Worm (Caenorhabditis elegans): Measurements from ENCODE around the gene C32B5.7.
"Not testable (repeated sequence)": the region's sequence is repeated elsewhere in the genome, so short reads cannot be mapped to it uniquely, and the experiment has no call there.

C32B5.7 gene

DNA sequence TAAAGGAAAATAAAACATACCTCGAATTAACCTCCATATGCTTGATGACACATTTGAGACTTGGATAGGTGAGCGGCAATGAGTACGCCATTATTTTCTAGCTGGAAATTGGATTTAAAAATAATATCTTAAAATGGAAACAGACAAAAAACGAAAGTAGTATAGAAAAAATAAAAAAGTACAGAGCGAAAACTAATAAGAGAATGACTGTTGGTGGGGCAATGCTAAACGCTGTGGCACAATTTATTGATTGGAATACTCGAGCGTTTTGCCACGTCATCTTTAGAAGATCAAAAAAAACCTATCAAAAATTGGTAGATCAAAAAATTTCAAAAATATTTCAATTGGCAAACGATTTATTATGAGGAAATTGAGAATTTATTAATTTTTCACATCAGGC lies 12.2 kb upstream of the C32B5.7 start, which contains the start of gene fbxc-32:
Gene fbxc-32 (minus strand): TSS at position 101 of the 400 bp plus-strand sequence.
- TF ChIP-seq zfp-2 (tag; optimal IDR thresholded peaks at IDR 0.05): no peak
- TF ChIP-seq nhr-28 (tag; optimal IDR thresholded peaks at IDR 0.05): no peak
- no peak for TF ChIP-seq set-16 (GFP tag; IDR thresholded peaks at IDR 0.05)
- no peak for TF ChIP-seq nhr-41 (GFP tag; IDR thresholded peaks at IDR 0.05)
- TF ChIP-seq snpc-4 (tag; optimal IDR thresholded peaks at IDR 0.05): no peak
- no peak for TF ChIP-seq ces-1 (GFP tag; optimal IDR thresholded peaks at IDR 0.05)
- TF ChIP-seq ceh-62 (tag; optimal IDR thresholded peaks at IDR 0.05): no peak

ce11 chrII:950374-950773 lies 10.0 kb upstream of the C32B5.7 start:
- TF ChIP-seq pqm-1 (tag; optimal IDR thresholded peaks at IDR 0.05) (no peak), mdl-1 (tag; optimal IDR thresholded peaks at IDR 0.05) (no peak), ctbp-1 (GFP tag; IDR thresholded peaks at IDR 0.05) (no peak), F37D6.2 (tag; optimal IDR thresholded peaks at IDR 0.05) (no peak), ces-1 (GFP tag; optimal IDR thresholded peaks at IDR 0.05) (no peak), pha-4 (GFP tag; IDR thresholded peaks at IDR 0.05) (no peak), pha-4 (tag; optimal IDR thresholded peaks at IDR 0.05) (no peak), F49E8.2 (tag; optimal IDR thresholded peaks at IDR 0.05; ENCODE audit: borderline replicate concordance) (no peak), nhr-25 (tag; optimal IDR thresholded peaks at IDR 0.05; ENCODE audit: borderline replicate concordance, insufficient read depth) (no peak), ztf-11 (tag; optimal IDR thresholded peaks at IDR 0.05) (no peak)

DNA sequence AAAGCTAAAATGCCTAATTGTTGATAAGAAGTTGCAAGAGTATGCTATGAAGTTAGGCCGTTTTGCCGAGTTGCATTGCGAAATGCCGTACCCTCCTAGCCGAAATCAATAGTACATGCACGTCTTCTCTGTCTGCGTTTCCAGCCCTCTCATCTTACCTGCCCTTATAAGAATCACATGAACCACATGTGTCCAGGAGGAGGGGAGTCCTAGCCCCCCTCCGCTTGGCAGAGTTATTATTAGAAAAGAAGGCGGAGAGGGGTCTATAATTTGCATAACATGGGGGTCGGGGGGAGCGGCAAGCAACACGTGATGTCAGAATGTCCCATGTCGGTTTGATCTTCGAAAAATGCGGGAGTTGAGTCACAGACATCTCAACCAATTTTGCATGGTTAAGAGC lies 7.3 kb upstream of the C32B5.7 start:
- TF ChIP-seq fkh-10 (GFP tag; optimal IDR thresholded peaks at IDR 0.05) (no peak), nhr-11 (tag; optimal IDR thresholded peaks at IDR 0.05) (no peak), lir-3 (tag; optimal IDR thresholded peaks at IDR 0.05) (no peak), T26A8.4 (GFP tag; IDR thresholded peaks at IDR 0.05) (no peak), ztf-11 (tag; optimal IDR thresholded peaks at IDR 0.05) (no peak), spr-3 (GFP tag; optimal IDR thresholded peaks at IDR 0.05) (no peak), Y48G9A.11 (GFP tag; IDR thresholded peaks at IDR 0.05) (no peak), saeg-2 (GFP tag; IDR thresholded peaks at IDR 0.05) (no peak)

DNA sequence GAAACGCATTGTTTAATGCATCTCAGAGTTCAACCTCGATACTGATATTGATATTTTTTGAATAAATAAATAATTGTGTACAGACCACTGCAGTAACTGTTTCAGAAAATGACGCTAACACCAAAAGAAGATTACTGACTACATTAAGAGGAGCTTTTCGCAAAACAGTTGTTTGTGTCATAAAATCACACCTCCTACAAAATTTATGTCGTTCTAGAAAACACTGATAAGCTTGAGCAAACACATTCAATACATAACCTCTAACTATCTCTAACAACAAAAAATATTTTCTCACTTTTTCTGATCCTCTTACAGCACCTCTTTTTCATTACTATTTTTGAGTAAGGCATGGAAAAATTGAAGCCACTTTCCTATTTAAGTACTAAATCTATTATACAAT lies 5.7 kb upstream of the C32B5.7 start, which contains the start of gene fbxc-7:
Gene fbxc-7 (plus strand): TSS at position 301 of the 400 bp plus-strand sequence.
- TF ChIP-seq nhr-28 (tag; optimal IDR thresholded peaks at IDR 0.05): peak; percentile 29

DNA sequence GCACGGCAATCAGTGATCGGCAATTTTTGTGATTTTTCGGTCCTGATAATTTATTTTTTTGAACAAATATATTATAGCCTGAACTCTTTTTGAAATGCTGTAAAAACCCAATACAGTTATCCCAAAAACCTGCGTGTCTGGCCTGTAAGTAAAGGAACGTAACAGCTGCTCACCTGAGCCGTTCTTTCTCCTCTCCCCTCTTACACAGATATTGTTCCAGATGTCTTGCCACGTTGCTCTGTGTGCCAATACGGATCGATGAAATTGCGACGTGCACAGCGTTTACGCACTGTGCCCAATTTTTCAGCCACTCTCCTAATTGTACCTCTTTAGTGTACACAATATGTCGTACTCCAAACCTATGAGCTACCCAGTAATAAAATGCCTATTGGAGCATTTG lies 1.7 kb upstream of the C32B5.7 start, which contains the start of gene sdz-4:
Gene sdz-4 (plus strand): TSS at position 301 of the 400 bp plus-strand sequence.
- TF ChIP-seq aha-1 (tag) (peak; percentile 74), daf-16 (GFP tag; optimal IDR thresholded peaks at IDR 0.05) (no peak), daf-16 (tag; optimal IDR thresholded peaks at IDR 0.05) (no peak)

DNA sequence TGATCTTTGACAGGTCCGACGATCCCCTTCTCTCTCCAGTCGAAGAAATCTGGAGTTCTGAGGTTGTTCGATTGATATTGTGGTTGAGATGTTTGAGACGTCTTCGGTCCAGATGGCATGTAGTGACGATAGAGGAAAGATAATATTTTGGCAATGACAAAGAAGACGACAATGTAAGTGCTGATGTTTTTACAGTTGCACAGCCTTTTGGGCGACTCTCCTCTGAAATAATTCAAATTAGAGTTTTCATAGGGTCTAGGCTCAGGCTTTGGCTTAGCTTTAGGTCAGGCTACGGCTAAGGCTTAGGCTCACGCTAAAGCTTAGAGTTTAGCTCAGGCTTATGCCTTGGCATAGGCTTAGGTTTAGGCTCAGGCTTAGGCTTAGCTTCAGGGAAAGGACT lies 1.6 kb downstream of the C32B5.7 start, which contains the start of gene C32B5.13:
Gene C32B5.13 (minus strand): TSS at position 101 of the 400 bp plus-strand sequence.
- TF ChIP-seq unc-62 (GFP tag; optimal IDR thresholded peaks at IDR 0.05 in 1 of 2) (peak in 1 of 2 experiments; percentile 16), unc-62 (tag; optimal IDR thresholded peaks at IDR 0.05) (no peak), snpc-4 (tag; optimal IDR thresholded peaks at IDR 0.05) (no peak)

- not testable (repeated sequence) for TF ChIP-seq aha-1 (tag); ceh-82 (tag; optimal IDR thresholded peaks at IDR 0.05); egl-43 (GFP tag; IDR thresholded peaks at IDR 0.05)
Measured at ce11 chrII:966962-967361, 6.6 kb downstream of the C32B5.7 start, which contains the start of gene fbxc-18. TSS of gene fbxc-18 (minus strand) at chrII:967062.
